Fruit fly (Drosophila melanogaster) whole organism, prepupa: ENCODE data around the gene CG14971.

Source experiments
- CG10631 ChIP-seq: fragments of 200-800 bp; sonication (Bioruptor generic); optimal IDR thresholded peaks from 2 replicates; lab custom pipeline; 2016; ENCODE audit warnings: missing biosample characterization, missing genetic modification characterization
- CG10669 ChIP-seq: fragments of 200-800 bp; sonication (Bioruptor generic); optimal IDR thresholded peaks from 3 replicates; lab custom pipeline; 2018; ENCODE audit warnings: missing biosample characterization, mild to moderate bottlenecking, missing genetic modification characterization, moderate library complexity
- CG11294 ChIP-seq: fragments of 200-800 bp; sonication (Bioruptor generic); IDR thresholded peaks from 2 replicates; pipeline ENCODE4 v1.3.6; 2022; ENCODE audit warnings: missing biosample characterization, missing genetic modification characterization
- CG11762 ChIP-seq: fragments of 200-800 bp; sonication (Bioruptor generic); optimal IDR thresholded peaks from 3 replicates; lab custom pipeline; 2016; ENCODE audit warnings: missing biosample characterization, missing genetic modification characterization; ENCODE audit not compliant: insufficient read depth
- CG11902 ChIP-seq: fragments of 200-800 bp; sonication (Bioruptor generic); optimal IDR thresholded peaks from 3 replicates; lab custom pipeline; 2016; ENCODE audit warnings: missing biosample characterization, missing genetic modification characterization
- CG15336 ChIP-seq: fragments of 200-800 bp; sonication (Bioruptor generic); IDR thresholded peaks from 2 replicates; pipeline ENCODE4 v1.3.6; 2022; ENCODE audit warnings: missing biosample characterization, missing genetic modification characterization
- CG1621 ChIP-seq: fragments of 200-800 bp; sonication (Bioruptor generic); optimal IDR thresholded peaks from 3 replicates; lab custom pipeline; 2018; ENCODE audit warnings: missing biosample characterization, mild to moderate bottlenecking, missing genetic modification characterization
- CG16779 ChIP-seq: fragments of 200-800 bp; sonication (Bioruptor generic); optimal IDR thresholded peaks from 3 replicates; lab custom pipeline; 2017; ENCODE audit warnings: missing biosample characterization, mild to moderate bottlenecking, missing genetic modification characterization
- CG3032 ChIP-seq: fragments of 200-800 bp; optimal IDR thresholded peaks from 2 replicates; lab custom pipeline; 2019; ENCODE audit warnings: missing biosample characterization, mild to moderate bottlenecking, missing genetic modification characterization, moderate library complexity
- CG31627 ChIP-seq: fragments of 200-800 bp; sonication (Bioruptor generic); optimal IDR thresholded peaks from 3 replicates; lab custom pipeline; 2016; ENCODE audit warnings: missing biosample characterization, missing genetic modification characterization
- CG34406 ChIP-seq: fragments of 200-800 bp; sonication (Bioruptor generic); optimal IDR thresholded peaks from 3 replicates; lab custom pipeline; 2016; ENCODE audit warnings: missing biosample characterization, missing genetic modification characterization
- CG3919 ChIP-seq: fragments of 200-800 bp; sonication (Bioruptor generic); optimal IDR thresholded peaks from 3 replicates; lab custom pipeline; 2016; ENCODE audit warnings: missing biosample characterization, missing genetic modification characterization
- CG4318 ChIP-seq: fragments of 200-800 bp; sonication (Bioruptor generic); optimal IDR thresholded peaks from 3 replicates; lab custom pipeline; 2017; ENCODE audit warnings: missing biosample characterization, mild to moderate bottlenecking, missing genetic modification characterization
- CG6163 ChIP-seq: fragments of 200-800 bp; sonication (Bioruptor generic); IDR thresholded peaks from 3 replicates; pipeline ENCODE4 v1.3.6; 2022; ENCODE audit warnings: missing biosample characterization, missing genetic modification characterization
- CG6276 ChIP-seq: fragments of 200-800 bp; sonication (Bioruptor generic); optimal IDR thresholded peaks from 2 replicates; lab custom pipeline; 2017; ENCODE audit warnings: missing biosample characterization, mild to moderate bottlenecking, missing genetic modification characterization
- CG6792 ChIP-seq: fragments of 200-800 bp; sonication (Bioruptor generic); optimal IDR thresholded peaks from 3 replicates; lab custom pipeline; 2016; ENCODE audit warnings: missing biosample characterization, missing genetic modification characterization
- CG6854 ChIP-seq: fragments of 200-800 bp; sonication (Bioruptor generic); optimal IDR thresholded peaks from 2 replicates; lab custom pipeline; 2017; ENCODE audit warnings: missing biosample characterization, mild to moderate bottlenecking, missing genetic modification characterization
- CG7368 ChIP-seq: fragments of 200-800 bp; sonication (Bioruptor generic); optimal IDR thresholded peaks from 3 replicates; lab custom pipeline; 2016; ENCODE audit warnings: missing biosample characterization, missing genetic modification characterization
- CG8119 ChIP-seq: fragments of 200-800 bp; sonication (Bioruptor generic); IDR thresholded peaks from 3 replicates; pipeline ENCODE4 v1.3.6; 2022; ENCODE audit warnings: missing biosample characterization, missing genetic modification characterization
- CG8319 ChIP-seq: fragments of 200-800 bp; sonication (Bioruptor generic); optimal IDR thresholded peaks from 3 replicates; lab custom pipeline; 2016; ENCODE audit warnings: missing biosample characterization, missing genetic modification characterization
- CG8632 ChIP-seq: fragments of 200-800 bp; sonication (Bioruptor generic); optimal IDR thresholded peaks from 3 replicates; lab custom pipeline; 2016; ENCODE audit warnings: missing biosample characterization, missing genetic modification characterization
- Eip78C ChIP-seq: fragments of 200-800 bp; sonication (Bioruptor generic); peaks from one replicate; lab custom pipeline; 2016; ENCODE audit warnings: missing biosample characterization, missing genetic modification characterization
- Ets21C ChIP-seq: fragments of 200-800 bp; sonication (Bioruptor generic); optimal IDR thresholded peaks from 3 replicates; lab custom pipeline; 2016; ENCODE audit warnings: missing biosample characterization, missing genetic modification characterization
- Ets96B ChIP-seq: fragments of 200-800 bp; optimal IDR thresholded peaks from 2 replicates; lab custom pipeline; 2019; ENCODE audit warnings: missing biosample characterization, mild to moderate bottlenecking, missing genetic modification characterization, moderate library complexity
- Gug ChIP-seq: fragments of 200-800 bp; sonication (Bioruptor generic); IDR thresholded peaks from 2 replicates; pipeline ENCODE4 v1.3.6; 2022; ENCODE audit warnings: missing biosample characterization, missing genetic modification characterization
- Hr38 ChIP-seq: sonication (Bioruptor generic); optimal IDR thresholded peaks from 2 replicates; lab custom pipeline; 2016; ENCODE audit warnings: missing biosample characterization, missing genetic modification characterization
- Lpt ChIP-seq: fragments of 200-800 bp; sonication (Bioruptor generic); optimal IDR thresholded peaks from 3 replicates; lab custom pipeline; 2016; ENCODE audit warnings: missing biosample characterization, missing genetic modification characterization
- OdsH ChIP-seq: fragments of 200-800 bp; sonication (Bioruptor generic); optimal IDR thresholded peaks from 3 replicates; lab custom pipeline; 2016; ENCODE audit warnings: missing biosample characterization, missing genetic modification characterization
- Smox ChIP-seq: fragments of 200-800 bp; sonication (Bioruptor generic); optimal IDR thresholded peaks from 3 replicates; lab custom pipeline; 2016; ENCODE audit warnings: missing biosample characterization, missing genetic modification characterization
- Sox102F ChIP-seq: fragments of 200-800 bp; sonication (Bioruptor generic); optimal IDR thresholded peaks from 2 replicates; lab custom pipeline; 2016; ENCODE audit warnings: missing biosample characterization, mild to moderate bottlenecking, missing genetic modification characterization
- Sox14 ChIP-seq: fragments of 200-800 bp; sonication (Bioruptor generic); optimal IDR thresholded peaks from 3 replicates; lab custom pipeline; 2016; ENCODE audit warnings: missing biosample characterization, missing genetic modification characterization
- Sox15 ChIP-seq: fragments of 200-800 bp; sonication (Bioruptor generic); optimal IDR thresholded peaks from 3 replicates; lab custom pipeline; 2016; ENCODE audit warnings: missing biosample characterization, missing genetic modification characterization
- achi ChIP-seq: fragments of 200-800 bp; sonication (Bioruptor generic); optimal IDR thresholded peaks from 3 replicates; lab custom pipeline; 2016; ENCODE audit warnings: missing biosample characterization, missing genetic modification characterization
- acj6 ChIP-seq: fragments of 200-800 bp; sonication (Bioruptor generic); optimal IDR thresholded peaks from 3 replicates; lab custom pipeline; 2016; ENCODE audit warnings: missing biosample characterization, missing genetic modification characterization
- cyc ChIP-seq: fragments of 200-800 bp; sonication (Bioruptor generic); optimal IDR thresholded peaks from 3 replicates; lab custom pipeline; 2016; ENCODE audit warnings: missing biosample characterization, missing genetic modification characterization
- dac ChIP-seq: fragments of 200-800 bp; sonication (Bioruptor generic); optimal IDR thresholded peaks from 2 replicates; lab custom pipeline; 2017; ENCODE audit warnings: missing biosample characterization, mild to moderate bottlenecking, missing genetic modification characterization
- dsx ChIP-seq: fragments of 200-800 bp; optimal IDR thresholded peaks from 3 replicates; lab custom pipeline; 2019; ENCODE audit warnings: missing biosample characterization, mild to moderate bottlenecking, missing genetic modification characterization, moderate library complexity; ENCODE audit not compliant: poor library complexity, severe bottlenecking
- esn ChIP-seq: fragments of 200-800 bp; sonication (Bioruptor generic); optimal IDR thresholded peaks from 2 replicates; lab custom pipeline; 2016; ENCODE audit warnings: missing biosample characterization, mild to moderate bottlenecking, missing genetic modification characterization, moderate library complexity
- fd59A ChIP-seq: fragments of 200-800 bp; sonication (Bioruptor generic); optimal IDR thresholded peaks from 2 replicates; lab custom pipeline; 2017; ENCODE audit warnings: missing biosample characterization, mild to moderate bottlenecking, missing genetic modification characterization, missing genetic modification reagents
- fd85E ChIP-seq: fragments of 200-800 bp; sonication (Bioruptor generic); optimal IDR thresholded peaks from 3 replicates; lab custom pipeline; 2016; ENCODE audit warnings: missing biosample characterization, missing genetic modification characterization
- lz ChIP-seq: fragments of 200-800 bp; sonication (Bioruptor generic); optimal IDR thresholded peaks from 3 replicates; lab custom pipeline; 2016; ENCODE audit warnings: missing biosample characterization, missing genetic modification characterization
- net ChIP-seq: fragments of 200-800 bp; sonication (Bioruptor generic); optimal IDR thresholded peaks from 3 replicates; lab custom pipeline; 2016; ENCODE audit warnings: missing biosample characterization, missing genetic modification characterization
- pdm3 ChIP-seq: fragments of 200-800 bp; sonication (Bioruptor generic); optimal IDR thresholded peaks from 3 replicates; lab custom pipeline; 2016; ENCODE audit warnings: missing biosample characterization, missing genetic modification characterization
- salr ChIP-seq, 2 experiments: fragments of 200-800 bp; sonication (Bioruptor generic); optimal IDR thresholded peaks; 3 replicates each; lab custom pipeline; 2016 to 2018; ENCODE audit warnings: missing biosample characterization in 2 of 2, missing genetic modification characterization in 2 of 2, mild to moderate bottlenecking in 1 of 2
- spab ChIP-seq: fragments of 200-800 bp; sonication (Bioruptor generic); optimal IDR thresholded peaks from 2 replicates; lab custom pipeline; 2017; ENCODE audit warnings: missing biosample characterization, mild to moderate bottlenecking, missing genetic modification characterization, missing genetic modification reagents
- ss ChIP-seq, 2 experiments: fragments of 200-800 bp; sonication (Bioruptor generic); optimal IDR thresholded peaks; 2 replicates in 1 of 2; 3 replicates in 1 of 2; lab custom pipeline; 2017 to 2018; ENCODE audit warnings: mild to moderate bottlenecking in 2 of 2, missing biosample characterization in 2 of 2, missing genetic modification characterization in 2 of 2, moderate library complexity in 1 of 2
- svp ChIP-seq: fragments of 200-800 bp; sonication (Bioruptor generic); peaks from one replicate; lab custom pipeline; 2016; ENCODE audit warnings: missing biosample characterization, missing genetic modification characterization
- topi ChIP-seq: fragments of 200-800 bp; sonication (Bioruptor generic); optimal IDR thresholded peaks from 3 replicates; lab custom pipeline; 2016; ENCODE audit warnings: missing biosample characterization, missing genetic modification characterization
- vri ChIP-seq: fragments of 200-800 bp; sonication (Bioruptor generic); optimal IDR thresholded peaks from 3 replicates; lab custom pipeline; 2016; ENCODE audit warnings: missing biosample characterization, mild to moderate bottlenecking, missing genetic modification characterization

CG14971 gene

dm6 chr3L:3514020-3514419 lies 42.9 kb upstream of the CG14971 start (continued):
- TF ChIP-seq CG11294 (GFP tag; lab: Robert Waterston, UW) (no peak), dsx (GFP tag; lab: Kevin White, UChicago) (peak; percentile 74), spab (GFP tag; lab: Kevin White, UChicago) (peak; percentile 70), Smox (peak; percentile 83), CG34406 (peak; percentile 61), Lpt (GFP tag; lab: Kevin White, UChicago) (no peak), acj6 (GFP tag; lab: Kevin White, UChicago) (peak; percentile 66), CG15336 (0 out of 2 replicates have a peak, but pooled peaks have one; percentile 19), Ets96B (tag; lab: Kevin White, UChicago) (peak; percentile 73), Sox14 (peak; percentile 77), CG11902 (peak; percentile 53), pdm3 (GFP tag; lab: Kevin White, UChicago) (peak; percentile 63), CG10631 (peak; percentile 67), CG3032 (tag; lab: Kevin White, UChicago) (peak; percentile 68), CG7368 (no peak), CG16779 (tag; lab: Kevin White, UChicago) (no peak), Sox15 (GFP tag; lab: Kevin White, UChicago) (peak; percentile 40), CG3919 (peak; percentile 60), CG4318 (no peak), CG8319 (GFP tag; lab: Kevin White, UChicago) (peak; percentile 27), CG6276 (GFP tag; lab: Kevin White, UChicago) (no peak), fd59A (GFP tag; lab: Kevin White, UChicago) (peak; percentile 53), CG8119 (GFP tag; lab: Robert Waterston, UW) (no peak), CG1621 (tag; lab: Kevin White, UChicago) (peak; percentile 69), CG8632 (GFP tag; lab: Kevin White, UChicago) (peak; percentile 51), fd85E (GFP tag; lab: Kevin White, UChicago) (no peak), salr (GFP tag; optimal IDR thresholded peaks at IDR 0.05; lab: Kevin White, UChicago) (peak; percentile 8 to 12), CG31627 (GFP tag; lab: Kevin White, UChicago) (peak; percentile 81), svp (peak; percentile 94), Ets21C (peak; percentile 80), ss (GFP tag; optimal IDR thresholded peaks at IDR 0.05; lab: Kevin White, UChicago) (peak; percentile 42 to 51)

- TF ChIP-seq Gug (GFP tag; lab: Robert Waterston, UW) (no peak), CG31627 (GFP tag; lab: Kevin White, UChicago) (peak; percentile 59), net (GFP tag; lab: Kevin White, UChicago) (peak; percentile 30), spab (GFP tag; lab: Kevin White, UChicago) (peak; percentile 64), vri (GFP tag; lab: Kevin White, UChicago) (peak; percentile 11), topi (GFP tag; lab: Kevin White, UChicago) (peak; percentile 74), CG3919 (peak; percentile 68), Ets96B (tag; lab: Kevin White, UChicago) (peak; percentile 66), dsx (GFP tag; lab: Kevin White, UChicago) (no peak), CG10669 (GFP tag; lab: Kevin White, UChicago) (peak; percentile 28), OdsH (GFP tag; lab: Kevin White, UChicago) (peak; percentile 55), CG1621 (tag; lab: Kevin White, UChicago) (no peak), esn (GFP tag; lab: Kevin White, UChicago) (peak; percentile 81), cyc (peak; percentile 65), lz (peak; percentile 64), CG11762 (GFP tag; lab: Kevin White, UChicago) (peak; percentile 16), CG8319 (GFP tag; lab: Kevin White, UChicago) (no peak), CG6854 (GFP tag; lab: Kevin White, UChicago) (no peak), dac (GFP tag; lab: Kevin White, UChicago) (no peak), salr (GFP tag; optimal IDR thresholded peaks at IDR 0.05; lab: Kevin White, UChicago) (peak in 1 of 2 experiments; percentile 54), CG6163 (GFP tag; lab: Robert Waterston, UW) (no peak), CG6792 (GFP tag; lab: Kevin White, UChicago) (peak; percentile 48), Lpt (GFP tag; lab: Kevin White, UChicago) (no peak), CG7368 (no peak), Eip78C (GFP tag; lab: Kevin White, UChicago) (peak; percentile 88), pdm3 (GFP tag; lab: Kevin White, UChicago) (peak; percentile 38), Sox102F (GFP tag; lab: Kevin White, UChicago) (peak; percentile 65), achi (GFP tag; lab: Kevin White, UChicago) (peak; percentile 56), CG4318 (peak; percentile 14), ss (GFP tag; optimal IDR thresholded peaks at IDR 0.05; lab: Kevin White, UChicago) (no peak), CG16779 (tag; lab: Kevin White, UChicago) (peak; percentile 31), acj6 (GFP tag; lab: Kevin White, UChicago) (peak; percentile 59), Hr38 (GFP tag; lab: Kevin White, UChicago) (no peak), CG15336 (no peak)
These were observed 41.9 kb upstream of the CG14971 start for dm6 chr3L:3512998-3513397.
